Worm (Caenorhabditis elegans): ENCODE results near the gene C24H10.3.

ce11 chrX:5067796-5068195 is 6.9 kb downstream of the C24H10.3 start, which contains the start of gene clc-7:
- TF ChIP-seq ztf-29 (GFP tag; IDR thresholded peaks at IDR 0.05): no peak
- no peak for TF ChIP-seq flt-1 (GFP tag; IDR thresholded peaks at IDR 0.05)
- no peak for TF ChIP-seq med-1 (GFP tag; optimal IDR thresholded peaks at IDR 0.05; ENCODE audit: insufficient read depth)
- no peak for TF ChIP-seq klf-2 (GFP tag; conservative IDR thresholded peaks at IDR 0.05)
- TF ChIP-seq cog-1 (tag; optimal IDR thresholded peaks at IDR 0.05): no peak
- TF ChIP-seq ztf-23 (GFP tag; IDR thresholded peaks at IDR 0.05): no peak
- TF ChIP-seq tab-1 (GFP tag; IDR thresholded peaks at IDR 0.05): no peak

All from whole organism, midembryonic.